ENCODE assay signal across 3 fruit fly cellular contexts in genomic region chr3L:21400206-21400605, dm6.
TF ChIP-seq lines count a peak whose summit lies in the region.

No protein-coding gene starts in this region.

- TF ChIP-seq CTCF in whole organism, embryonic (GFP tag; optimal IDR thresholded peaks at IDR 0.05; lab: Kevin White, UChicago), result no peak

TF ChIP-seq in whole organism, adult, 20 proteins besides CTCF, POLR2A, EP300 and RAD21:
- TF ChIP-seq Crg-1 (GFP tag; optimal IDR thresholded peaks at IDR 0.05; lab: Kevin White, UChicago) (no peak), kay (GFP tag; lab: Kevin White, UChicago; ENCODE audit: borderline replicate concordance) (peak; percentile 16)

TF ChIP-seq in whole organism, embryonic, 481 proteins besides CTCF, POLR2A, EP300 and RAD21 (continues in another document):
- TF ChIP-seq Oli (tag; optimal IDR thresholded peaks at IDR 0.05; lab: Kevin White, UChicago) (no peak), CG6254 (GFP tag; optimal IDR thresholded peaks at IDR 0.05; lab: Kevin White, UChicago) (no peak), eyg (GFP tag; optimal IDR thresholded peaks at IDR 0.05; lab: Kevin White, UChicago) (no peak), CG16815 (GFP tag; optimal IDR thresholded peaks at IDR 0.05; lab: Kevin White, UChicago) (no peak), sens (GFP tag; lab: Kevin White, UChicago) (peak; percentile 28), sd (tag; optimal IDR thresholded peaks at IDR 0.05; lab: Kevin White, UChicago) (peak; percentile 32), CG14441 (GFP tag; IDR thresholded peaks at IDR 0.05; lab: Robert Waterston, UW) (0 out of 2 replicates have a peak, but pooled peaks have one; percentile 27), CG9932 (GFP tag; IDR thresholded peaks at IDR 0.05; lab: Robert Waterston, UW) (peak; percentile 31; the same call in 1 of the 2 replicates), Abd-B (GFP tag; optimal IDR thresholded peaks at IDR 0.05; lab: Kevin White, UChicago) (peak; percentile 11), CG1602 (GFP tag; optimal IDR thresholded peaks at IDR 0.05; lab: Kevin White, UChicago) (no peak), Nf-YA (GFP tag; IDR thresholded peaks at IDR 0.05; lab: Robert Waterston, UW) (no peak), Deaf1 (tag; optimal IDR thresholded peaks at IDR 0.05; lab: Kevin White, UChicago) (peak; percentile 15), CG11504 (tag; optimal IDR thresholded peaks at IDR 0.05; lab: Kevin White, UChicago) (peak; percentile 21), CG4282 (GFP tag; optimal IDR thresholded peaks at IDR 0.05; lab: Kevin White, UChicago) (no peak), CG1024 (GFP tag; IDR thresholded peaks at IDR 0.05; lab: Robert Waterston, UW) (no peak), az2 (GFP tag; optimal IDR thresholded peaks at IDR 0.05; lab: Kevin White, UChicago) (no peak), fu2 (GFP tag; optimal IDR thresholded peaks at IDR 0.05; lab: Kevin White, UChicago) (no peak), CG9727 (GFP tag; optimal IDR thresholded peaks at IDR 0.05; lab: Kevin White, UChicago) (no peak), NfI (GFP tag; optimal IDR thresholded peaks at IDR 0.05; lab: Kevin White, UChicago) (no peak), exex (tag; optimal IDR thresholded peaks at IDR 0.05; lab: Kevin White, UChicago) (peak; percentile 23), slbo (GFP tag; IDR thresholded peaks at IDR 0.05; lab: Robert Waterston, UW) (0 out of 2 replicates have a peak, but pooled peaks have one; percentile 10), sug (tag; optimal IDR thresholded peaks at IDR 0.05; lab: Kevin White, UChicago) (peak; percentile 80), Atf6 (GFP tag; IDR thresholded peaks at IDR 0.05; lab: Robert Waterston, UW) (0 out of 2 replicates have a peak, but pooled peaks have one; percentile 10), Lim3 (GFP tag; IDR thresholded peaks at IDR 0.05; lab: Robert Waterston, UW) (no peak), grn (GFP tag; optimal IDR thresholded peaks at IDR 0.05; lab: Kevin White, UChicago) (peak; percentile 56), CG16813 (GFP tag; IDR thresholded peaks at IDR 0.05; lab: Robert Waterston, UW; ENCODE audit: partially characterized antibody) (no peak), CG15073 (GFP tag; optimal IDR thresholded peaks at IDR 0.05; lab: Kevin White, UChicago) (no peak), ind (GFP tag; optimal IDR thresholded peaks at IDR 0.05; lab: Kevin White, UChicago) (no peak), Doc3 (GFP tag; IDR thresholded peaks at IDR 0.05; lab: Robert Waterston, UW; ENCODE audit: partially characterized antibody) (no peak), CG15601 (tag; optimal IDR thresholded peaks at IDR 0.05; lab: Kevin White, UChicago) (no peak), Atf-2 (GFP tag; optimal IDR thresholded peaks at IDR 0.05; lab: Kevin White, UChicago) (no peak), CG17802 (tag; optimal IDR thresholded peaks at IDR 0.05; lab: Kevin White, UChicago) (no peak), GATAe (GFP tag; conservative IDR thresholded peaks at IDR 0.05; lab: Robert Waterston, UW) (peak; percentile 56), jumu (GFP tag; optimal IDR thresholded peaks at IDR 0.05; lab: Kevin White, UChicago) (no peak), ato (GFP tag; IDR thresholded peaks at IDR 0.05; lab: Robert Waterston, UW; ENCODE audit: partially characterized antibody) (no peak), Poxn (GFP tag; IDR thresholded peaks at IDR 0.05; lab: Robert Waterston, UW) (no peak), hkb (optimal IDR thresholded peaks at IDR 0.05; lab: Kevin White, UChicago) (no peak), hkb (GFP tag; IDR thresholded peaks at IDR 0.05; lab: Robert Waterston, UW) (no peak), Lpt (GFP tag; optimal IDR thresholded peaks at IDR 0.05; lab: Kevin White, UChicago) (no peak), schlank (tag; optimal IDR thresholded peaks at IDR 0.05; lab: Kevin White, UChicago) (no peak), chinmo (GFP tag; IDR thresholded peaks at IDR 0.05; lab: Robert Waterston, UW; ENCODE audit: partially characterized antibody) (0 out of 4 replicates have a peak, but pooled peaks have one; percentile 47), Ets65A (GFP tag; lab: Kevin White, UChicago) (peak; percentile 21), CG7556 (GFP tag; optimal IDR thresholded peaks at IDR 0.05; lab: Kevin White, UChicago) (no peak), al (GFP tag; IDR thresholded peaks at IDR 0.05; lab: Robert Waterston, UW) (no peak), Sox102F (GFP tag; optimal IDR thresholded peaks at IDR 0.05; lab: Kevin White, UChicago) (peak; percentile 12)

TF ChIP-seq in whole organism, prepupa, 60 proteins besides CTCF, POLR2A, EP300 and RAD21:
- TF ChIP-seq CG34406 (GFP tag; optimal IDR thresholded peaks at IDR 0.05; lab: Kevin White, UChicago) (no peak), fd85E (GFP tag; optimal IDR thresholded peaks at IDR 0.05; lab: Kevin White, UChicago) (no peak), pdm3 (GFP tag; optimal IDR thresholded peaks at IDR 0.05; lab: Kevin White, UChicago) (no peak), CG32006 (GFP tag; optimal IDR thresholded peaks at IDR 0.05; lab: Kevin White, UChicago) (peak; percentile 35), achi (GFP tag; optimal IDR thresholded peaks at IDR 0.05; lab: Kevin White, UChicago) (no peak), acj6 (GFP tag; optimal IDR thresholded peaks at IDR 0.05; lab: Kevin White, UChicago) (no peak), Hr38 (GFP tag; optimal IDR thresholded peaks at IDR 0.05; lab: Kevin White, UChicago) (no peak), CG6854 (GFP tag; optimal IDR thresholded peaks at IDR 0.05; lab: Kevin White, UChicago) (no peak)
